Worm (Caenorhabditis elegans) whole organism, mixed stage, embryonic: ENCODE results near the gene shw-3.

Source experiments
- ces-1 ChIP-seq: fragments of 150-350 bp; optimal IDR thresholded peaks from 2 replicates; lab custom pipeline; 2014; ENCODE audit warnings: missing biosample characterization, missing genetic modification reagents, missing genetic modification characterization
- elt-1 ChIP-seq: sonication (generic microtip); optimal IDR thresholded peaks from 2 replicates; lab custom pipeline; 2017; ENCODE audit warnings: missing genetic modification characterization, mild to moderate bottlenecking, missing compliant biosample characterization, antibody characterized with exemption, moderate library complexity, borderline replicate concordance; ENCODE audit not compliant: insufficient read depth
- mep-1 ChIP-seq: fragments of 150-350 bp; optimal IDR thresholded peaks from 2 replicates; lab custom pipeline; 2017; ENCODE audit warnings: missing biosample characterization, missing genetic modification reagents, missing genetic modification characterization, inconsistent platforms
- nhr-12 ChIP-seq: fragments of 150-350 bp; optimal IDR thresholded peaks from 2 replicates; lab custom pipeline; 2014; ENCODE audit warnings: missing biosample characterization, missing genetic modification characterization
- pha-4 ChIP-seq: fragments of 150-350 bp; optimal IDR thresholded peaks from 2 replicates; lab custom pipeline; 2018; ENCODE audit warnings: missing biosample characterization, missing genetic modification reagents, missing genetic modification characterization
- sptf-1 ChIP-seq: sonication (generic microtip); optimal IDR thresholded peaks from 2 replicates; lab custom pipeline; 2017; ENCODE audit warnings: mild to moderate bottlenecking, missing genetic modification characterization, moderate library complexity, missing compliant biosample characterization

ce11 chrV:12967110-12967509, 19.9 kb downstream of the shw-3 start, which contains the start of gene R186.3:
- TF ChIP-seq mep-1 (tag; lab: Kevin White, UChicago) (no peak), nhr-12 (tag; lab: Kevin White, UChicago) (no peak), elt-1 (tag; lab: Kevin White, UChicago) (no peak), ces-1 (no peak), pha-4 (tag; lab: Kevin White, UChicago) (no peak), sptf-1 (no peak)
